Worm (Caenorhabditis elegans): ENCODE measurements around the gene unc-26.
A peak's percentile ranks its signal among the peaks of the same experiment; 100 is the strongest.

- 0 out of 2 replicates have a peak, but pooled peaks have one; percentile 43 for TF ChIP-seq F37B4.10 (GFP tag; IDR thresholded peaks at IDR 0.05)
- no peak for TF ChIP-seq xnd-1 (tag; optimal IDR thresholded peaks at IDR 0.05)
- TF ChIP-seq F57A8.1 (GFP tag; optimal IDR thresholded peaks at IDR 0.05), result no peak
- TF ChIP-seq dpff-1 (tag; optimal IDR thresholded peaks at IDR 0.05), result no peak
- no peak for TF ChIP-seq lir-1 (GFP tag; conservative IDR thresholded peaks at IDR 0.05)
- no peak for TF ChIP-seq unc-130 (GFP tag; optimal IDR thresholded peaks at IDR 0.05)
- no peak for TF ChIP-seq hrde-1 (tag; optimal IDR thresholded peaks at IDR 0.05; ENCODE audit: borderline replicate concordance)
Observed at ce11 chrIV:13250243-13250642, 22.1 kb downstream of the unc-26 start.
